Fruit fly (Drosophila melanogaster) whole organism, embryonic: ENCODE measurements around the gene CG5399.

Source experiments
- CG10321 ChIP-seq: fragments of 200-800 bp; sonication (Bioruptor generic); IDR thresholded peaks from 2 replicates; pipeline ENCODE4 v1.3.6; 2022; ENCODE audit warnings: missing biosample characterization, missing genetic modification characterization
- CG12155 ChIP-seq: fragments of 200-800 bp; sonication (Bioruptor generic); optimal IDR thresholded peaks from 3 replicates; lab custom pipeline; 2016; ENCODE audit warnings: missing biosample characterization, missing genetic modification characterization
- CG32532 ChIP-seq: fragments of 200-800 bp; sonication (Bioruptor generic); IDR thresholded peaks from 2 replicates; pipeline ENCODE4 v1.3.6; 2022; ENCODE audit warnings: missing biosample characterization, missing genetic modification characterization
- Dad ChIP-seq: fragments of 200-800 bp; sonication (Bioruptor generic); optimal IDR thresholded peaks from 3 replicates; lab custom pipeline; 2016; ENCODE audit warnings: missing biosample characterization, missing genetic modification characterization
- Elba2 ChIP-seq: fragments of 200-800 bp; sonication (Bioruptor generic); optimal IDR thresholded peaks from 3 replicates; lab custom pipeline; 2016; ENCODE audit warnings: missing biosample characterization, missing genetic modification characterization
- Hand ChIP-seq: fragments of 200-800 bp; sonication (Bioruptor generic); optimal IDR thresholded peaks from 2 replicates; lab custom pipeline; 2017; ENCODE audit warnings: mild to moderate bottlenecking, missing biosample characterization, missing genetic modification reagents, missing genetic modification characterization
- Jarid2 ChIP-seq: fragments of 200-800 bp; sonication (Bioruptor generic); optimal IDR thresholded peaks from 3 replicates; lab custom pipeline; 2017; ENCODE audit warnings: mild to moderate bottlenecking, missing biosample characterization, missing genetic modification reagents, missing genetic modification characterization
- eyg ChIP-seq: fragments of 200-800 bp; sonication (Bioruptor generic); optimal IDR thresholded peaks from 3 replicates; lab custom pipeline; 2016; ENCODE audit warnings: missing biosample characterization, missing genetic modification characterization
- lmd ChIP-seq: fragments of 200-800 bp; sonication (Bioruptor generic); IDR thresholded peaks from 2 replicates; pipeline ENCODE4 v1.3.6; 2022; ENCODE audit warnings: missing biosample characterization, missing genetic modification characterization
- pfk ChIP-seq: fragments of 200-800 bp; sonication (Bioruptor generic); optimal IDR thresholded peaks from 2 replicates; lab custom pipeline; 2018; ENCODE audit warnings: missing biosample characterization, mild to moderate bottlenecking, missing genetic modification characterization, moderate library complexity
- usp ChIP-seq: fragments of >200 bp; optimal IDR thresholded peaks from 2 replicates; lab custom pipeline; 2017; ENCODE audit warnings: missing biosample characterization, missing genetic modification characterization

dm6 chr3R:15650669-15651068 is 44.4 kb upstream of the CG5399 start:
- TF ChIP-seq CG32532 (GFP tag; lab: Robert Waterston, UW) (no peak), eyg (GFP tag; lab: Kevin White, UChicago) (no peak), CG10321 (no peak), Dad (GFP tag; lab: Kevin White, UChicago) (no peak), lmd (GFP tag; lab: Robert Waterston, UW) (no peak), Jarid2 (GFP tag; lab: Kevin White, UChicago) (no peak), Elba2 (GFP tag; lab: Kevin White, UChicago) (no peak), usp (no peak), CG12155 (GFP tag; lab: Kevin White, UChicago) (no peak), Hand (GFP tag; lab: Kevin White, UChicago) (no peak), pfk (GFP tag; lab: Kevin White, UChicago) (no peak)
